Worm (Caenorhabditis elegans) whole organism, L4 larva: ENCODE data around the gene D2096.9.
A peak's percentile ranks its signal among the peaks of the same experiment; 100 is the strongest.

Experiments
- lin-39 ChIP-seq: fragments of 150-350 bp; optimal IDR thresholded peaks from 2 replicates; lab custom pipeline; 2014; ENCODE audit warnings: missing biosample characterization, missing genetic modification reagents, missing genetic modification characterization
- nhr-25 ChIP-seq: sonication (generic microtip); optimal IDR thresholded peaks from 2 replicates; lab custom pipeline; 2017; ENCODE audit warnings: missing genetic modification characterization, mild to moderate bottlenecking, missing compliant biosample characterization, antibody characterized with exemption, moderate library complexity, borderline replicate concordance; ENCODE audit not compliant: insufficient read depth
- pha-4 ChIP-seq, 2 experiments: fragments of 150-350 bp in 1 of 2; fragments of 200-800 bp in 1 of 2; sonication (Bioruptor generic) in 1 of 2; IDR thresholded peaks in 1 of 2; optimal IDR thresholded peaks in 1 of 2; 2 replicates each; pipeline versions ENCODE4 v1.3.6 to Lab custom; 2014 to 2022; ENCODE audit warnings: missing genetic modification characterization in 2 of 2, missing genetic modification reagents in 2 of 2, missing biosample characterization in 1 of 2, missing compliant biosample characterization in 1 of 2
- zag-1 ChIP-seq: fragments of 150-350 bp; optimal IDR thresholded peaks from 2 replicates; lab custom pipeline; 2014; ENCODE audit warnings: missing biosample characterization, missing genetic modification characterization

DNA sequence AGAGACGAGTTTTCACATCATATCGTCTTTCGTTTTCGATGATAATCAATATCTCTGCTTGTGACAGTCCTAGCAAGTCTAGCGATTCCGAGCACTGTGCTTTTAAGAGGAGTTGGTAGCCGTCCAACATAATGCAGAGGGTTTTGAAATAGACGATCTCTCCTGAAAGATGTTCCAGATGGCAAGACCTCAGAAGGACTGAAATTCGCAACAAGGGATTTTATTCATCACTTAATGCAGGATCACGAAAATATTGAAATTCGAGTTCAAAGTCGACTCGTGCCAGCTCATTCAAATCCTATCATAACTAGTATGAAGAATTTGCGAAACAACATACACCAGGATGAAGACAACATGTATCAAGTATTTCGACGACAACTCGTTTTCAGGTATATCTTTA, 5.1 kb downstream of the D2096.9 start, which contains the start of gene D2096.7:
- TF ChIP-seq zag-1 (tag; lab: Kevin White, UChicago): no peak
- TF ChIP-seq lin-39 (tag; lab: Kevin White, UChicago): no peak
- TF ChIP-seq nhr-25 (tag; lab: Kevin White, UChicago): no peak
- peak; percentile 74 for TF ChIP-seq pha-4 (GFP tag; IDR thresholded peaks at IDR 0.05; lab: Robert Waterston, UW)
- TF ChIP-seq pha-4 (tag; optimal IDR thresholded peaks at IDR 0.05; lab: Kevin White, UChicago): no peak
